Worm (Caenorhabditis elegans): ENCODE results near the gene T28C6.10.

The T28C6.10 gene

DNA sequence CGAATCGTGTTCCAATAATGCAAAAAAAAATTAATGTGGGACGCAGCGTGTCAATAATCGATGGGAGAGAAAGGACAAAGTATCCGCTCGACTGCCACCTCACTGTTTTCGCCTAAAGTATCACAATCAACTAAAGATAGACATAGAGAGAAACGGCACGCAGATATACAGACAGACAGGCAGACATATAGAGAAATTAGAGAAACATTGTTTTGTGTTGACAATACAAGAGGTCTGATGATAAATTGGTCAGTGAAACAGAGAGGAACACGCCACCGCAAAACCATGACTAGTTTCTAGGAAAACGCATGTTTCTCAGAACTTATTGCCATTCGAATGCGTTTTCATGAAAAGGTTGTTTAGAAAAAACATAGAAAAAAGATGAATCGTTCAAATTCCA is 12.9 kb downstream of the T28C6.10 start, which contains the start of gene T28C6.8:
Gene T28C6.8, minus strand, starts transcription at position 137 of the 400 bp plus-strand sequence.
- TF ChIP-seq rcor-1 (GFP tag; IDR thresholded peaks at IDR 0.05): no peak
- TF ChIP-seq unc-62 (GFP tag; optimal IDR thresholded peaks at IDR 0.05): no peak
- no peak for TF ChIP-seq him-1 (tag; optimal IDR thresholded peaks at IDR 0.05)
- no peak for TF ChIP-seq B0019.2 (GFP tag; conservative IDR thresholded peaks at IDR 0.05)
- no peak for TF ChIP-seq lir-1 (GFP tag; conservative IDR thresholded peaks at IDR 0.05)
- TF ChIP-seq mes-4 (tag; optimal IDR thresholded peaks at IDR 0.05): no peak
- 0 out of 2 replicates have a peak, but pooled peaks have one; percentile 26 for TF ChIP-seq B0336.3 (GFP tag; IDR thresholded peaks at IDR 0.05)
- TF ChIP-seq snpc-1.1 (tag; optimal IDR thresholded peaks at IDR 0.05; ENCODE audit: insufficient read depth): no peak
- TF ChIP-seq hrde-1 (tag; optimal IDR thresholded peaks at IDR 0.05; ENCODE audit: borderline replicate concordance): no peak
- TF ChIP-seq hlh-26 (GFP tag; conservative IDR thresholded peaks at IDR 0.05): no peak
- TF ChIP-seq F33H1.4 (GFP tag; IDR thresholded peaks at IDR 0.05): no peak
- TF ChIP-seq ceh-100 (GFP tag; IDR thresholded peaks at IDR 0.05): no peak
- TF ChIP-seq egl-44 (GFP tag; IDR thresholded peaks at IDR 0.05): no peak
- no peak for TF ChIP-seq mel-28 (tag; optimal IDR thresholded peaks at IDR 0.05; ENCODE audit: borderline replicate concordance)
- no peak for TF ChIP-seq somi-1 (GFP tag; optimal IDR thresholded peaks at IDR 0.05)
- no peak for TF ChIP-seq egl-18 (GFP tag; IDR thresholded peaks at IDR 0.05)
- no peak for TF ChIP-seq nhr-179 (tag; optimal IDR thresholded peaks at IDR 0.05)
- TF ChIP-seq dpl-1 (GFP tag; optimal IDR thresholded peaks at IDR 0.05): no peak
- no peak for TF ChIP-seq Y67H2A.10 (GFP tag; conservative IDR thresholded peaks at IDR 0.05)
- no peak for TF ChIP-seq snpc-3.4 (tag; optimal IDR thresholded peaks at IDR 0.05)
- TF ChIP-seq nhr-80 (tag; optimal IDR thresholded peaks at IDR 0.05): peak; percentile 92
- TF ChIP-seq dpff-1 (tag; optimal IDR thresholded peaks at IDR 0.05): no peak
- peak; percentile 43; the same call in 1 of the 2 replicates for TF ChIP-seq hmg-1.2 (GFP tag; IDR thresholded peaks at IDR 0.05)
- TF ChIP-seq chd-7 (tag; optimal IDR thresholded peaks at IDR 0.05): no peak
- TF ChIP-seq Y95B8A.8 (GFP tag; IDR thresholded peaks at IDR 0.05): no peak
- TF ChIP-seq C06A6.2 (GFP tag; conservative IDR thresholded peaks at IDR 0.05): no peak
- no peak for TF ChIP-seq madf-6 (GFP tag; IDR thresholded peaks at IDR 0.05)
- TF ChIP-seq F23B12.7 (tag; optimal IDR thresholded peaks at IDR 0.05; ENCODE audit: insufficient read depth): no peak
- TF ChIP-seq mxl-1 (tag; optimal IDR thresholded peaks at IDR 0.05): no peak
- TF ChIP-seq attf-5 (GFP tag; optimal IDR thresholded peaks at IDR 0.05): peak; percentile 71
- peak; percentile 19 to 45 for TF ChIP-seq let-607 (tag; optimal IDR thresholded peaks at IDR 0.05)
- no peak for TF ChIP-seq efl-1 (GFP tag; optimal IDR thresholded peaks at IDR 0.05)
- TF ChIP-seq ets-4 (GFP tag; optimal IDR thresholded peaks at IDR 0.05): no peak
- TF ChIP-seq snpc-4 (GFP tag; optimal IDR thresholded peaks at IDR 0.05): no peak
- TF ChIP-seq snpc-4 (tag; optimal IDR thresholded peaks at IDR 0.05): no peak
- TF ChIP-seq snpc-1.3 (tag; optimal IDR thresholded peaks at IDR 0.05; ENCODE audit: insufficient read depth): no peak
- peak; percentile 70 for TF ChIP-seq dox-1 (GFP tag; IDR thresholded peaks at IDR 0.05)
- TF ChIP-seq nfyb-1 (GFP tag; IDR thresholded peaks at IDR 0.05): no peak
- peak; percentile 11 for TF ChIP-seq lin-54 (GFP tag; optimal IDR thresholded peaks at IDR 0.05)
- no peak for TF ChIP-seq ekl-4 (GFP tag; IDR thresholded peaks at IDR 0.05)
- TF ChIP-seq hsf-1 (GFP tag; IDR thresholded peaks at IDR 0.05): no peak
- no peak for TF ChIP-seq egrh-3 (GFP tag; IDR thresholded peaks at IDR 0.05)
- TF ChIP-seq tbp1 (GFP tag; optimal IDR thresholded peaks at IDR 0.05): peak; percentile 22
- 0 out of 2 replicates have a peak, but pooled peaks have one; percentile 31 for TF ChIP-seq lin-26 (GFP tag; IDR thresholded peaks at IDR 0.05)
- no peak for TF ChIP-seq F10E7.11 (tag; optimal IDR thresholded peaks at IDR 0.05)
- no peak for TF ChIP-seq Y53F4B.3 (GFP tag; IDR thresholded peaks at IDR 0.05)
- TF ChIP-seq ceh-91 (GFP tag; IDR thresholded peaks at IDR 0.05): no peak
- no peak for TF ChIP-seq K11D2.4 (GFP tag; IDR thresholded peaks at IDR 0.05)
- TF ChIP-seq C17E4.6 (GFP tag; IDR thresholded peaks at IDR 0.05): no peak

Measured in whole organism, young adult.